Worm (Caenorhabditis elegans): ENCODE data around the gene K08B5.2.
A peak's percentile ranks its signal among the peaks of the same experiment; 100 is the strongest.

The K08B5.2 gene

DNA sequence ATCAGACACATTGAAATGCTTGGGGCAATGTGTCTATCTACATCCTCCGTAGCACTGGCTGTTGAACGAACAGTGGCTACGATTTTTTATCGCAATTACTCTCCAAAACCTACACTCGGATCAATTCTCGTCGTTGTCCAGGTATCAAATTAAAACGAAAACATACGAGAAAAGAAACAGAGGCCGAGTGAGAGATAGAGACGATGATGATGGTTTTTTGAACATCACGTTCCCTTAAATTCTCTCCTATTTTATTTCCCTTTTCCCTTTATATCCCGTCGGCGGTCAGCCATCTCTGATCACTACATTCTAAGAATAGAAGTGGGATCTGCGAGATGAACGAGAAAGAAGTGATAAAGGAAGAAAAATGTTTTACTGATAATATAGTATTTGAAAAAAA, 5.7 kb upstream of the K08B5.2 start:
- no peak for TF ChIP-seq gei-17 (GFP tag; optimal IDR thresholded peaks at IDR 0.05)
- no peak for TF ChIP-seq ztf-26 (tag; optimal IDR thresholded peaks at IDR 0.05)
- no peak for TF ChIP-seq snpc-4 (GFP tag; optimal IDR thresholded peaks at IDR 0.05)
- no peak for TF ChIP-seq snpc-4 (tag; optimal IDR thresholded peaks at IDR 0.05)
- TF ChIP-seq chd-7 (tag; optimal IDR thresholded peaks at IDR 0.05), result no peak

DNA sequence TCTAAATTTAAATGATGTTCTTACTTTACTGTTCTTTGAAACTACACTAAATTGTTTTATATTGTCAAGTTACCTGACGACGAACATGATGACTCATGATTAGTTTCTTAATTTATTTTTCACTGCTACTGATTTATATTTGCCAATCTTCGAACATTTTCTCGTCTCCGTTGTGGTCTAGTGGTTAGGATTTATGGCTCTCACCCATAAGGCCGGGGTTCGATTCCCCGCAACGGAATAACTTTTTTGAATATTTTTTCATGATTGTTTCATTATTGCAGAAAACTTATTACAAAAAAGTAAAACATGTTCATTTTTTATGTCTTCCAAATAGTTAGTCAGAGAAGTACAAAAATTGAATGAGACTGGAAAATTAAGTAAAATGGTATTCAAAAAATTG, 5.1 kb upstream of the K08B5.2 start:
- 0 out of 2 replicates have a peak, but pooled peaks have one; percentile 47 for TF ChIP-seq attf-6 (GFP tag; IDR thresholded peaks at IDR 0.05)
- 0 out of 2 replicates have a peak, but pooled peaks have one; percentile 26 for TF ChIP-seq hsf-1 (GFP tag; IDR thresholded peaks at IDR 0.05)
- TF ChIP-seq nhr-80 (tag; optimal IDR thresholded peaks at IDR 0.05), result peak; percentile 7
- TF ChIP-seq pha-4 (tag; optimal IDR thresholded peaks at IDR 0.05), result no peak
- TF ChIP-seq rec-8 (tag; optimal IDR thresholded peaks at IDR 0.05), result peak in 1 of 2 experiments; percentile 16
- TF ChIP-seq die-1 (tag; optimal IDR thresholded peaks at IDR 0.05), result peak; percentile 46
- peak; percentile 62 for TF ChIP-seq hmg-1.2 (GFP tag; IDR thresholded peaks at IDR 0.05)
- TF ChIP-seq F57C9.4 (tag; optimal IDR thresholded peaks at IDR 0.05), result no peak
- peak; percentile 41 for TF ChIP-seq ztf-18 (tag; optimal IDR thresholded peaks at IDR 0.05)
- TF ChIP-seq ztf-26 (tag; optimal IDR thresholded peaks at IDR 0.05), result peak; percentile 11
- TF ChIP-seq tbp1 (GFP tag; optimal IDR thresholded peaks at IDR 0.05), result peak; percentile 95
- peak; percentile 36 for TF ChIP-seq hlh-12 (tag; optimal IDR thresholded peaks at IDR 0.05)
- TF ChIP-seq rcor-1 (GFP tag; IDR thresholded peaks at IDR 0.05), result peak; percentile 28; the same call in 1 of the 2 replicates
- TF ChIP-seq D2030.7 (GFP tag; IDR thresholded peaks at IDR 0.05), result peak; percentile 70; the same call in 1 of the 2 replicates
- TF ChIP-seq ama-1 (optimal IDR thresholded peaks at IDR 0.05), result no peak
- peak; percentile 42 to 46 for TF ChIP-seq ama-1 (GFP tag; optimal IDR thresholded peaks at IDR 0.05)
- TF ChIP-seq mxl-1 (tag; optimal IDR thresholded peaks at IDR 0.05), result peak; percentile 5
- peak; percentile 38 for TF ChIP-seq lin-40 (tag; optimal IDR thresholded peaks at IDR 0.05)
- peak; percentile 16 for TF ChIP-seq ceh-27 (GFP tag; optimal IDR thresholded peaks at IDR 0.05)
- TF ChIP-seq xnd-1 (tag; optimal IDR thresholded peaks at IDR 0.05), result no peak
- peak; percentile 60 for TF ChIP-seq snpc-4 (GFP tag; optimal IDR thresholded peaks at IDR 0.05)
- peak in 3 of 4 experiments; percentile 68 to 87 (median 74) for TF ChIP-seq snpc-4 (tag; optimal IDR thresholded peaks at IDR 0.05)
- TF ChIP-seq sdz-38 (tag; optimal IDR thresholded peaks at IDR 0.05), result no peak
- TF ChIP-seq repo-1 (tag; optimal IDR thresholded peaks at IDR 0.05), result no peak
- TF ChIP-seq B0261.1 (tag; optimal IDR thresholded peaks at IDR 0.05), result peak; percentile 89
- TF ChIP-seq snpc-1.1 (tag; optimal IDR thresholded peaks at IDR 0.05; ENCODE audit: insufficient read depth), result peak; percentile 75
- TF ChIP-seq lag-1 (GFP tag; IDR thresholded peaks at IDR 0.05), result no peak
- TF ChIP-seq ztf-25 (GFP tag; IDR thresholded peaks at IDR 0.05), result peak; percentile 79; the same call in 1 of the 2 replicates
- TF ChIP-seq him-1 (tag; optimal IDR thresholded peaks at IDR 0.05), result peak; percentile 98
- no peak for TF ChIP-seq F49E8.2 (tag; optimal IDR thresholded peaks at IDR 0.05; ENCODE audit: insufficient read depth)
- TF ChIP-seq ztf-28 (GFP tag; IDR thresholded peaks at IDR 0.05), result no peak
- TF ChIP-seq F55B11.4 (tag; optimal IDR thresholded peaks at IDR 0.05; ENCODE audit: borderline replicate concordance, insufficient read depth), result no peak
- peak; percentile 67 for TF ChIP-seq ZK185.1 (tag; optimal IDR thresholded peaks at IDR 0.05; ENCODE audit: poor library complexity, severe bottlenecking)
- peak; percentile 77 for TF ChIP-seq pbrm-1 (GFP tag; IDR thresholded peaks at IDR 0.05)
- peak; percentile 33 for TF ChIP-seq madf-10 (tag; optimal IDR thresholded peaks at IDR 0.05)
- TF ChIP-seq lin-35 (GFP tag; optimal IDR thresholded peaks at IDR 0.05), result peak in 1 of 3 experiments; percentile 21
- TF ChIP-seq aptf-3 (GFP tag; IDR thresholded peaks at IDR 0.05), result no peak
- TF ChIP-seq attf-3 (GFP tag; conservative IDR thresholded peaks at IDR 0.05), result no peak
- TF ChIP-seq F23B12.7 (tag; optimal IDR thresholded peaks at IDR 0.05; ENCODE audit: insufficient read depth), result peak; percentile 52
- TF ChIP-seq somi-1 (GFP tag; optimal IDR thresholded peaks at IDR 0.05), result peak; percentile 10
- TF ChIP-seq snpc-1.3 (tag; optimal IDR thresholded peaks at IDR 0.05; ENCODE audit: insufficient read depth), result peak; percentile 77
- no peak for TF ChIP-seq madf-8 (GFP tag; conservative IDR thresholded peaks at IDR 0.05)
- no peak for TF ChIP-seq mes-4 (tag; optimal IDR thresholded peaks at IDR 0.05)

All from whole organism, young adult.